Fruit fly (Drosophila melanogaster) whole organism, embryonic: ENCODE results near the gene CG3566.
A peak's percentile ranks its signal among the peaks of the same experiment; 100 is the strongest.

Experiments
- CG10431 ChIP-seq: fragments of 200-800 bp; sonication (Bioruptor generic); optimal IDR thresholded peaks from 3 replicates; lab custom pipeline; 2018; ENCODE audit warnings: missing biosample characterization, mild to moderate bottlenecking, missing genetic modification characterization
- CG10654 ChIP-seq: fragments of 200-800 bp; sonication (Bioruptor generic); optimal IDR thresholded peaks from 2 replicates; lab custom pipeline; 2016; ENCODE audit warnings: missing biosample characterization, missing genetic modification characterization
- CG14014 ChIP-seq: fragments of 200-800 bp; sonication (Bioruptor generic); IDR thresholded peaks from 2 replicates; pipeline ENCODE4 v1.3.6; 2022; ENCODE audit warnings: missing biosample characterization, missing genetic modification characterization
- CG1529 ChIP-seq: fragments of 200-800 bp; sonication (Bioruptor generic); optimal IDR thresholded peaks from 3 replicates; lab custom pipeline; 2018; ENCODE audit warnings: missing biosample characterization, missing genetic modification characterization
- CG15514 ChIP-seq: fragments of 200-800 bp; sonication (Bioruptor generic); optimal IDR thresholded peaks from 3 replicates; lab custom pipeline; 2017; ENCODE audit warnings: missing biosample characterization, missing genetic modification characterization, mild to moderate bottlenecking, moderate library complexity, missing genetic modification reagents
- CG1647 ChIP-seq: fragments of 200-800 bp; sonication (Bioruptor generic); optimal IDR thresholded peaks from 3 replicates; lab custom pipeline; 2016; ENCODE audit warnings: missing biosample characterization, missing genetic modification characterization
- CG18262 ChIP-seq: fragments of 200-800 bp; optimal IDR thresholded peaks from 3 replicates; lab custom pipeline; 2019; ENCODE audit warnings: missing biosample characterization, mild to moderate bottlenecking, missing genetic modification characterization, moderate library complexity
- CG2116 ChIP-seq: fragments of 200-800 bp; sonication (Bioruptor generic); optimal IDR thresholded peaks from 3 replicates; lab custom pipeline; 2018; ENCODE audit warnings: missing biosample characterization, mild to moderate bottlenecking, missing genetic modification characterization
- CG2712 ChIP-seq: fragments of 200-800 bp; optimal IDR thresholded peaks from 3 replicates; lab custom pipeline; 2019; ENCODE audit warnings: missing biosample characterization, mild to moderate bottlenecking, missing genetic modification characterization, moderate library complexity
- CG32772 ChIP-seq: fragments of 200-800 bp; sonication (Bioruptor generic); IDR thresholded peaks from 2 replicates; pipeline ENCODE4 v1.3.6; 2022; ENCODE audit warnings: missing biosample characterization, missing genetic modification characterization
- CG33213 ChIP-seq: fragments of 200-800 bp; sonication (Bioruptor generic); optimal IDR thresholded peaks from 3 replicates; lab custom pipeline; 2016; ENCODE audit warnings: missing biosample characterization, missing genetic modification characterization
- CG3847 ChIP-seq: fragments of 200-800 bp; sonication (Bioruptor generic); IDR thresholded peaks from 2 replicates; pipeline ENCODE4 v1.3.6; 2022; ENCODE audit warnings: missing biosample characterization, missing genetic modification characterization
- CG3995 ChIP-seq: fragments of 200-800 bp; sonication (Bioruptor generic); optimal IDR thresholded peaks from 3 replicates; lab custom pipeline; 2016; ENCODE audit warnings: missing biosample characterization, missing genetic modification characterization
- CG6854 ChIP-seq: fragments of 200-800 bp; sonication (Bioruptor generic); optimal IDR thresholded peaks from 3 replicates; lab custom pipeline; 2017; ENCODE audit warnings: missing biosample characterization, mild to moderate bottlenecking, missing genetic modification characterization
- CG7556 ChIP-seq: fragments of 200-800 bp; sonication (Bioruptor generic); optimal IDR thresholded peaks from 2 replicates; lab custom pipeline; 2017; ENCODE audit warnings: missing biosample characterization, mild to moderate bottlenecking, missing genetic modification characterization
- CG8089 ChIP-seq: fragments of 200-800 bp; sonication (Bioruptor generic); optimal IDR thresholded peaks from 3 replicates; lab custom pipeline; 2016; ENCODE audit warnings: missing biosample characterization, missing genetic modification characterization
- CG8290 ChIP-seq, 3 experiments: fragments of 200-800 bp; sonication (Bioruptor generic); optimal IDR thresholded peaks; 2 replicates each; lab custom pipeline; 2016 to 2019; ENCODE audit warnings: missing biosample characterization in 3 of 3, missing genetic modification characterization in 3 of 3, mild to moderate bottlenecking in 2 of 3, moderate library complexity in 1 of 3
- CG9437 ChIP-seq: fragments of 200-800 bp; sonication (Bioruptor generic); optimal IDR thresholded peaks from 2 replicates; lab custom pipeline; 2018; ENCODE audit warnings: missing biosample characterization, mild to moderate bottlenecking, missing genetic modification characterization
- Doc2 ChIP-seq: fragments of 200-800 bp; sonication (Bioruptor generic); IDR thresholded peaks from 2 replicates; pipeline ENCODE4 v1.3.6; 2022; ENCODE audit warnings: missing biosample characterization, missing genetic modification characterization
- Dp ChIP-seq: fragments of 200-800 bp; sonication (Bioruptor generic); optimal IDR thresholded peaks from 2 replicates; lab custom pipeline; 2018; ENCODE audit warnings: missing biosample characterization, mild to moderate bottlenecking, missing genetic modification characterization, moderate library complexity
- H2.0 ChIP-seq: fragments of 200-800 bp; sonication (Bioruptor generic); IDR thresholded peaks from 2 replicates; pipeline ENCODE4 v1.3.6; 2022; ENCODE audit warnings: missing biosample characterization, missing genetic modification characterization
- HLH3B ChIP-seq: fragments of 200-800 bp; sonication (Bioruptor generic); IDR thresholded peaks from 2 replicates; pipeline ENCODE4 v1.3.6; 2022; ENCODE audit warnings: missing biosample characterization, missing genetic modification characterization
- Hmx ChIP-seq: fragments of 200-800 bp; sonication (Bioruptor generic); optimal IDR thresholded peaks from 2 replicates; lab custom pipeline; 2016; ENCODE audit warnings: missing biosample characterization, missing genetic modification characterization
- Hr39 ChIP-seq: fragments of >200 bp; optimal IDR thresholded peaks from 2 replicates; lab custom pipeline; 2017
- MBD-R2 ChIP-seq: fragments of 200-800 bp; sonication (Bioruptor generic); IDR thresholded peaks from 2 replicates; pipeline ENCODE4 v1.3.6; 2022; ENCODE audit warnings: missing biosample characterization, missing genetic modification characterization
- Mes4 ChIP-seq: fragments of 200-800 bp; sonication (Bioruptor generic); optimal IDR thresholded peaks from 2 replicates; lab custom pipeline; 2016; ENCODE audit warnings: missing biosample characterization, missing genetic modification characterization
- NK7.1 ChIP-seq: fragments of 200-800 bp; sonication (Bioruptor generic); optimal IDR thresholded peaks from 3 replicates; lab custom pipeline; 2016; ENCODE audit warnings: missing biosample characterization, missing genetic modification characterization
- Oli ChIP-seq: fragments of 200-800 bp; sonication (Bioruptor generic); optimal IDR thresholded peaks from 2 replicates; lab custom pipeline; 2018; ENCODE audit warnings: missing biosample characterization, mild to moderate bottlenecking, missing genetic modification characterization, moderate library complexity
- Ravus ChIP-seq: fragments of 200-800 bp; sonication (Bioruptor generic); IDR thresholded peaks from 2 replicates; pipeline ENCODE4 v1.3.6; 2022; ENCODE audit warnings: missing biosample characterization, missing genetic modification characterization
- Rx ChIP-seq: fragments of 200-800 bp; sonication (Bioruptor generic); IDR thresholded peaks from 2 replicates; pipeline ENCODE4 v1.3.6; 2022; ENCODE audit warnings: missing biosample characterization, missing genetic modification characterization
- ac ChIP-seq: fragments of 200-800 bp; sonication (Bioruptor generic); optimal IDR thresholded peaks from 3 replicates; lab custom pipeline; 2017; ENCODE audit warnings: missing biosample characterization, mild to moderate bottlenecking, missing genetic modification characterization
- bigmax ChIP-seq: fragments of 200-800 bp; sonication (Bioruptor generic); optimal IDR thresholded peaks from 2 replicates; lab custom pipeline; 2018; ENCODE audit warnings: missing biosample characterization, mild to moderate bottlenecking, missing genetic modification characterization
- cad ChIP-seq: fragments of >200 bp; optimal IDR thresholded peaks from 2 replicates; lab custom pipeline; 2017; ENCODE audit warnings: missing biosample characterization, missing genetic modification characterization
- grn ChIP-seq: fragments of 200-800 bp; sonication (Bioruptor generic); optimal IDR thresholded peaks from 3 replicates; lab custom pipeline; 2017; ENCODE audit warnings: missing biosample characterization, missing genetic modification characterization
- hkb ChIP-seq, 2 experiments: fragments of 200-800 bp in 1 of 2; fragments of >200 bp in 1 of 2; sonication (Bioruptor generic) in 1 of 2; IDR thresholded peaks in 1 of 2; optimal IDR thresholded peaks in 1 of 2; 2 replicates each; pipeline versions ENCODE4 v1.3.6 to Lab custom; 2017 to 2022; ENCODE audit warnings: missing biosample characterization in 1 of 2, missing genetic modification characterization in 1 of 2
- ind ChIP-seq: fragments of 200-800 bp; sonication (Bioruptor generic); optimal IDR thresholded peaks from 3 replicates; lab custom pipeline; 2016; ENCODE audit warnings: missing biosample characterization, missing genetic modification characterization
- lola ChIP-seq, 3 experiments: fragments of >200 bp in 2 of 3; fragments of 200-800 bp in 1 of 3; sonication (Bioruptor generic) in 1 of 3; optimal IDR thresholded peaks; 2 replicates each; lab custom pipeline; 2017 to 2019; ENCODE audit warnings: missing biosample characterization in 3 of 3, missing genetic modification characterization in 3 of 3, mild to moderate bottlenecking in 1 of 3, moderate library complexity in 1 of 3
- pho ChIP-seq: fragments of 200-800 bp; sonication (Bioruptor generic); optimal IDR thresholded peaks from 2 replicates; lab custom pipeline; 2016; ENCODE audit warnings: missing biosample characterization, missing genetic modification characterization
- phol ChIP-seq: fragments of 200-800 bp; sonication (Bioruptor generic); optimal IDR thresholded peaks from 3 replicates; lab custom pipeline; 2018; ENCODE audit warnings: missing biosample characterization, mild to moderate bottlenecking, missing genetic modification characterization, moderate library complexity
- pros ChIP-seq: fragments of 200-800 bp; sonication (Bioruptor generic); optimal IDR thresholded peaks from 3 replicates; lab custom pipeline; 2019; ENCODE audit warnings: missing biosample characterization, mild to moderate bottlenecking, missing genetic modification characterization, moderate library complexity
- rib ChIP-seq: fragments of 200-800 bp; sonication (Bioruptor generic); IDR thresholded peaks from 2 replicates; pipeline ENCODE4 v1.3.6; 2022; ENCODE audit warnings: missing biosample characterization, missing genetic modification characterization
- schlank ChIP-seq: fragments of 200-800 bp; sonication (Bioruptor generic); optimal IDR thresholded peaks from 2 replicates; lab custom pipeline; 2018; ENCODE audit warnings: missing biosample characterization, mild to moderate bottlenecking, missing genetic modification characterization
- so ChIP-seq: fragments of 200-800 bp; sonication (Bioruptor generic); IDR thresholded peaks from 3 replicates; pipeline ENCODE4 v1.3.6; 2022; ENCODE audit warnings: missing biosample characterization, missing genetic modification characterization
- sqz ChIP-seq: fragments of 200-800 bp; sonication (Bioruptor generic); optimal IDR thresholded peaks from 3 replicates; lab custom pipeline; 2018; ENCODE audit warnings: missing biosample characterization, mild to moderate bottlenecking, missing genetic modification characterization
- tgo ChIP-seq: fragments of 200-800 bp; sonication (Bioruptor generic); IDR thresholded peaks from 3 replicates; pipeline ENCODE4 v1.3.6; 2022; ENCODE audit warnings: missing biosample characterization, missing genetic modification characterization
- trh ChIP-seq: fragments of 200-800 bp; sonication (Bioruptor generic); optimal IDR thresholded peaks from 2 replicates; lab custom pipeline; 2016; ENCODE audit warnings: missing biosample characterization, missing genetic modification characterization
- usp ChIP-seq: fragments of >200 bp; optimal IDR thresholded peaks from 2 replicates; lab custom pipeline; 2017; ENCODE audit warnings: missing biosample characterization, missing genetic modification characterization
- wor ChIP-seq: fragments of 200-800 bp; sonication (Bioruptor generic); IDR thresholded peaks from 2 replicates; pipeline ENCODE4 v1.3.6; 2022; ENCODE audit warnings: missing biosample characterization, missing genetic modification characterization
- zen2 ChIP-seq: fragments of 200-800 bp; sonication (Bioruptor generic); IDR thresholded peaks from 3 replicates; pipeline ENCODE4 v1.3.6; 2022; ENCODE audit warnings: missing biosample characterization, missing genetic modification characterization; ENCODE audit not compliant: partially characterized antibody
- zfh1 ChIP-seq: fragments of 200-800 bp; sonication (Bioruptor generic); IDR thresholded peaks from 3 replicates; pipeline ENCODE4 v1.3.6; 2022; ENCODE audit warnings: missing biosample characterization, missing genetic modification characterization

CG3566 gene

DNA sequence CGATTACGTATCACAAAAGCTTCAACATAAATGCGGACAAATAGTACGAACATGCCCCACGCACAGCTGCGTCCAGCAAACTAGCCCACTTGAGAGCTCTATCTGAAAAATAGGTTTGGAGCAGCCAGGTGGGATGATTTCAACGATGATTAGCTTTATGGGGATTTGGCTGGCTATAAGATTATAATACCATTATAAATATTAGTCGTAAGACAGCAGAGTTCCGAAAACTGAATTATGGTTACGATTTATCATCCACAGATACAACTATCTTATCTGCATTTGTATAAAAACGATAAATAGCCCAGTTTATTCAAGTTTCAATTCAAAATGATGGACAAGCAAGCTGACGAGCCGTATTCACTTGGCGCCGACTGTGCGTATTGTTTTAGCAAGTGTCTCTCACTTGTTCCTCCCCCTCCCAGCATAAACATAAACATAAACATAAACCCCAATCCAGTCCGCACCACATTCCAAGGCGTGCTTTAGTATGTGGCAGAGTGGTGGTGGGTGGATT, 12.9 kb downstream of the CG3566 start (continued):
- no peak for TF ChIP-seq ac
- peak; percentile 48; the same call in 1 of the 2 replicates for TF ChIP-seq rib
- peak; percentile 49 for TF ChIP-seq grn (GFP tag; lab: Kevin White, UChicago)
- no peak for TF ChIP-seq CG8290 (GFP tag; optimal IDR thresholded peaks at IDR 0.05; lab: Kevin White, UChicago)
- TF ChIP-seq CG8290 (tag; optimal IDR thresholded peaks at IDR 0.05; lab: Kevin White, UChicago), result peak in 1 of 2 experiments; percentile 64
- no peak for TF ChIP-seq Mes4 (GFP tag; lab: Kevin White, UChicago)
- TF ChIP-seq lola (GFP tag; optimal IDR thresholded peaks at IDR 0.05; lab: Kevin White, UChicago), result peak in 1 of 3 experiments; percentile 25
- TF ChIP-seq CG10431 (GFP tag; lab: Kevin White, UChicago), result no peak
- TF ChIP-seq CG33213 (GFP tag; lab: Kevin White, UChicago), result peak; percentile 16
- TF ChIP-seq CG3995 (GFP tag; lab: Kevin White, UChicago), result no peak
- no peak for TF ChIP-seq Hr39 (lab: Kevin White, UChicago)
- TF ChIP-seq Doc2 (GFP tag; lab: Robert Waterston, UW), result no peak
- peak; percentile 55 for TF ChIP-seq HLH3B
- peak; percentile 81 for TF ChIP-seq CG18262 (tag; lab: Kevin White, UChicago)
- TF ChIP-seq CG2116 (GFP tag; lab: Kevin White, UChicago), result peak; percentile 19
- TF ChIP-seq Oli (tag; lab: Kevin White, UChicago), result peak; percentile 84
- peak; percentile 58; the same call in 2 of the 3 replicates for TF ChIP-seq tgo (GFP tag; lab: Robert Waterston, UW)
- TF ChIP-seq NK7.1, result no peak
- TF ChIP-seq ind (GFP tag; lab: Kevin White, UChicago), result peak; percentile 73
- TF ChIP-seq MBD-R2, result peak; percentile 27; the same call in 1 of the 2 replicates
- peak; percentile 72 for TF ChIP-seq CG15514 (GFP tag; lab: Kevin White, UChicago)
- TF ChIP-seq hkb (optimal IDR thresholded peaks at IDR 0.05; lab: Kevin White, UChicago), result no peak
- TF ChIP-seq hkb (GFP tag; IDR thresholded peaks at IDR 0.05; lab: Robert Waterston, UW), result peak; percentile 84
- no peak for TF ChIP-seq cad (GFP tag; lab: Kevin White, UChicago)
- no peak for TF ChIP-seq usp
- no peak for TF ChIP-seq CG8089 (GFP tag; lab: Kevin White, UChicago)
- TF ChIP-seq trh (GFP tag; lab: Kevin White, UChicago), result no peak
- TF ChIP-seq CG6854 (GFP tag; lab: Kevin White, UChicago), result peak; percentile 83
- TF ChIP-seq CG1529 (GFP tag; lab: Kevin White, UChicago), result peak; percentile 24
- peak; percentile 37 for TF ChIP-seq CG10654
- peak; percentile 48 for TF ChIP-seq pho (GFP tag; lab: Kevin White, UChicago)
- no peak for TF ChIP-seq wor (GFP tag; lab: Robert Waterston, UW)
- peak; percentile 28; the same call in 1 of the 2 replicates for TF ChIP-seq Rx (GFP tag; lab: Robert Waterston, UW)
- TF ChIP-seq CG14014, result peak; percentile 62
- TF ChIP-seq CG7556 (GFP tag; lab: Kevin White, UChicago), result peak; percentile 86
- TF ChIP-seq so (GFP tag; lab: Robert Waterston, UW), result peak; percentile 79; the same call in 2 of the 3 replicates
- TF ChIP-seq zfh1 (GFP tag; lab: Robert Waterston, UW), result 0 out of 3 replicates have a peak, but pooled peaks have one; percentile 37
- TF ChIP-seq sqz (GFP tag; lab: Kevin White, UChicago), result peak; percentile 57
- no peak; the same call in 1 of the 2 replicates for TF ChIP-seq CG32772 (GFP tag; lab: Robert Waterston, UW)
- TF ChIP-seq Ravus (GFP tag; lab: Robert Waterston, UW), result no peak
- TF ChIP-seq CG3847 (GFP tag; lab: Robert Waterston, UW), result peak; percentile 67
- peak; percentile 29; the same call in 1 of the 2 replicates for TF ChIP-seq H2.0 (GFP tag; lab: Robert Waterston, UW)
- TF ChIP-seq schlank (tag; lab: Kevin White, UChicago), result peak; percentile 72
- TF ChIP-seq Hmx (GFP tag; lab: Kevin White, UChicago), result no peak
- no peak for TF ChIP-seq bigmax (GFP tag; lab: Kevin White, UChicago)
- peak; percentile 77 for TF ChIP-seq CG2712
- peak; percentile 84 for TF ChIP-seq phol (tag; lab: Kevin White, UChicago)
- TF ChIP-seq Dp (GFP tag; lab: Kevin White, UChicago), result no peak
- no peak for TF ChIP-seq zen2 (GFP tag; lab: Robert Waterston, UW)
- TF ChIP-seq CG1647, result peak; percentile 59
- TF ChIP-seq pros, result no peak
- TF ChIP-seq CG9437 (GFP tag; lab: Kevin White, UChicago), result peak; percentile 80
